Fruit fly (Drosophila melanogaster): Measurements from ENCODE around the gene GstD5.

The GstD5 gene

DNA sequence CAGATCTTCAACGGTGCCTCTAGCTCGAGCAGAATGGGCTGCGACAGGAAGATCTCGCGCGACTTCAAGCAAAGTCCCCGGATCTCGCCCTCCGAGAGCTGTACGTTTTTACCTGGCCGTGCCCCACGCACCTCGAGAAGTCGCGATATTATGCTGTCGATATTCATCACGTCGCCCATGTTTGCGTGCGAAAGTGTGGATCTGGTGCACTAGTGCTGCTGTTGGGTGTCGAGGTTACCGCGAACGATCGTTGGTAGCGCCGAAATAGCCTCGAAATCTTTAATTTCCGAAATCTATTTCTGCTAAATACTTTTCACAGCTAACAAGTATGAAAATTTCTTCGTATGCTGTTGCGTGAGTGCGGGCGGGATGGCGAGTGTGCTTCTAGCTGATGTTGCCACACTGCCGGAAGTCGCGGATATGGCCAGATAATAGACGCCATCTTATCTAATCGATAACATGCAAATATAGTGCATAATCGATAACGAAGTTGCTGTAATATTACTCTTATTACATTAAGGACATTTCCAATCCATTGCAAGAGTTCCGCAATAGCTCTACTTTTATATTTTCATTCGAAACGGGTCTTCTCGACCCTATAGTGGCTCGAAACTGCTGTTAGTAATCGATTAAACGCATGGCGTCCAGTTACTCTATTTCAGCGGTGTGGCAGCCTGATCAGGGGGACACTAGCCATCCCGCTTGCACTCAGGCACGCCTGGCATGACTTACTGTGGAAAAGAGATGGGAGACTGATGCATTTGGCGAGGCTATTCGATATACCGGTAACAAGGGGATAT lies 50.2 kb downstream of the GstD5 start, which contains the start of gene Pp1-87B:
Gene Pp1-87B (minus strand): TSS at position 408 of the 800 bp plus-strand sequence.
- TF ChIP-seq CG17806 (tag; optimal IDR thresholded peaks at IDR 0.05) (no peak), rn (GFP tag; IDR thresholded peaks at IDR 0.05) (no peak), CG4496 (GFP tag; IDR thresholded peaks at IDR 0.05) (no peak), Snoo (tag; optimal IDR thresholded peaks at IDR 0.05) (peak; percentile 31), CG15710 (tag; optimal IDR thresholded peaks at IDR 0.05) (peak; percentile 10)
